Fruit fly (Drosophila melanogaster) whole organism, prepupa: ENCODE results near the gene spn-B.
A peak's percentile ranks its signal among the peaks of the same experiment; 100 is the strongest.

ENCODE experiments used
- CG10631 ChIP-seq: fragments of 200-800 bp; sonication (Bioruptor generic); optimal IDR thresholded peaks from 2 replicates; lab custom pipeline; 2016; ENCODE audit warnings: missing biosample characterization, missing genetic modification characterization
- CG10669 ChIP-seq: fragments of 200-800 bp; sonication (Bioruptor generic); optimal IDR thresholded peaks from 3 replicates; lab custom pipeline; 2018; ENCODE audit warnings: missing biosample characterization, mild to moderate bottlenecking, missing genetic modification characterization, moderate library complexity
- CG11294 ChIP-seq: fragments of 200-800 bp; sonication (Bioruptor generic); IDR thresholded peaks from 2 replicates; pipeline ENCODE4 v1.3.6; 2022; ENCODE audit warnings: missing biosample characterization, missing genetic modification characterization
- CG11762 ChIP-seq: fragments of 200-800 bp; sonication (Bioruptor generic); optimal IDR thresholded peaks from 3 replicates; lab custom pipeline; 2016; ENCODE audit warnings: missing biosample characterization, missing genetic modification characterization; ENCODE audit not compliant: insufficient read depth
- CG11902 ChIP-seq: fragments of 200-800 bp; sonication (Bioruptor generic); optimal IDR thresholded peaks from 3 replicates; lab custom pipeline; 2016; ENCODE audit warnings: missing biosample characterization, missing genetic modification characterization
- CG15336 ChIP-seq: fragments of 200-800 bp; sonication (Bioruptor generic); IDR thresholded peaks from 2 replicates; pipeline ENCODE4 v1.3.6; 2022; ENCODE audit warnings: missing biosample characterization, missing genetic modification characterization
- CG1621 ChIP-seq: fragments of 200-800 bp; sonication (Bioruptor generic); optimal IDR thresholded peaks from 3 replicates; lab custom pipeline; 2018; ENCODE audit warnings: missing biosample characterization, mild to moderate bottlenecking, missing genetic modification characterization
- CG16779 ChIP-seq: fragments of 200-800 bp; sonication (Bioruptor generic); optimal IDR thresholded peaks from 3 replicates; lab custom pipeline; 2017; ENCODE audit warnings: missing biosample characterization, mild to moderate bottlenecking, missing genetic modification characterization
- CG3032 ChIP-seq: fragments of 200-800 bp; optimal IDR thresholded peaks from 2 replicates; lab custom pipeline; 2019; ENCODE audit warnings: missing biosample characterization, mild to moderate bottlenecking, missing genetic modification characterization, moderate library complexity
- CG31627 ChIP-seq: fragments of 200-800 bp; sonication (Bioruptor generic); optimal IDR thresholded peaks from 3 replicates; lab custom pipeline; 2016; ENCODE audit warnings: missing biosample characterization, missing genetic modification characterization
- CG32006 ChIP-seq: fragments of 200-800 bp; sonication (Bioruptor generic); optimal IDR thresholded peaks from 3 replicates; lab custom pipeline; 2017; ENCODE audit warnings: missing biosample characterization, mild to moderate bottlenecking, missing genetic modification characterization
- CG4318 ChIP-seq: fragments of 200-800 bp; sonication (Bioruptor generic); optimal IDR thresholded peaks from 3 replicates; lab custom pipeline; 2017; ENCODE audit warnings: missing biosample characterization, mild to moderate bottlenecking, missing genetic modification characterization
- CG6163 ChIP-seq: fragments of 200-800 bp; sonication (Bioruptor generic); IDR thresholded peaks from 3 replicates; pipeline ENCODE4 v1.3.6; 2022; ENCODE audit warnings: missing biosample characterization, missing genetic modification characterization
- CG6792 ChIP-seq: fragments of 200-800 bp; sonication (Bioruptor generic); optimal IDR thresholded peaks from 3 replicates; lab custom pipeline; 2016; ENCODE audit warnings: missing biosample characterization, missing genetic modification characterization
- CG6808 ChIP-seq: fragments of 200-800 bp; sonication (Bioruptor generic); optimal IDR thresholded peaks from 3 replicates; lab custom pipeline; 2017; ENCODE audit warnings: missing biosample characterization, missing genetic modification characterization, mild to moderate bottlenecking, moderate library complexity, missing genetic modification reagents
- CG6854 ChIP-seq: fragments of 200-800 bp; sonication (Bioruptor generic); optimal IDR thresholded peaks from 2 replicates; lab custom pipeline; 2017; ENCODE audit warnings: missing biosample characterization, mild to moderate bottlenecking, missing genetic modification characterization
- CG7368 ChIP-seq: fragments of 200-800 bp; sonication (Bioruptor generic); optimal IDR thresholded peaks from 3 replicates; lab custom pipeline; 2016; ENCODE audit warnings: missing biosample characterization, missing genetic modification characterization
- CG8119 ChIP-seq: fragments of 200-800 bp; sonication (Bioruptor generic); IDR thresholded peaks from 3 replicates; pipeline ENCODE4 v1.3.6; 2022; ENCODE audit warnings: missing biosample characterization, missing genetic modification characterization
- CG8319 ChIP-seq: fragments of 200-800 bp; sonication (Bioruptor generic); optimal IDR thresholded peaks from 3 replicates; lab custom pipeline; 2016; ENCODE audit warnings: missing biosample characterization, missing genetic modification characterization
- CG8632 ChIP-seq: fragments of 200-800 bp; sonication (Bioruptor generic); optimal IDR thresholded peaks from 3 replicates; lab custom pipeline; 2016; ENCODE audit warnings: missing biosample characterization, missing genetic modification characterization
- CG9139 ChIP-seq: fragments of 200-800 bp; sonication (Bioruptor generic); optimal IDR thresholded peaks from 3 replicates; lab custom pipeline; 2017; ENCODE audit warnings: missing biosample characterization, mild to moderate bottlenecking, missing genetic modification characterization
- Eip75B ChIP-seq: fragments of 200-800 bp; sonication (Bioruptor generic); optimal IDR thresholded peaks from 3 replicates; lab custom pipeline; 2016; ENCODE audit warnings: missing biosample characterization, missing genetic modification characterization
- Eip93F ChIP-seq: fragments of 200-800 bp; sonication (Bioruptor generic); optimal IDR thresholded peaks from 2 replicates; lab custom pipeline; 2016; ENCODE audit warnings: missing biosample characterization, mild to moderate bottlenecking, missing genetic modification characterization
- Gug ChIP-seq: fragments of 200-800 bp; sonication (Bioruptor generic); IDR thresholded peaks from 2 replicates; pipeline ENCODE4 v1.3.6; 2022; ENCODE audit warnings: missing biosample characterization, missing genetic modification characterization
- Hr38 ChIP-seq: sonication (Bioruptor generic); optimal IDR thresholded peaks from 2 replicates; lab custom pipeline; 2016; ENCODE audit warnings: missing biosample characterization, missing genetic modification characterization
- Hr39 ChIP-seq: fragments of 200-800 bp; sonication (Bioruptor generic); optimal IDR thresholded peaks from 2 replicates; lab custom pipeline; 2016; ENCODE audit warnings: missing biosample characterization, missing genetic modification characterization
- Hr4 ChIP-seq: fragments of 200-800 bp; sonication (Bioruptor generic); optimal IDR thresholded peaks from 3 replicates; lab custom pipeline; 2016; ENCODE audit warnings: missing biosample characterization, missing genetic modification characterization
- Lpt ChIP-seq: fragments of 200-800 bp; sonication (Bioruptor generic); optimal IDR thresholded peaks from 3 replicates; lab custom pipeline; 2016; ENCODE audit warnings: missing biosample characterization, missing genetic modification characterization
- Met ChIP-seq: fragments of 200-800 bp; sonication (Bioruptor generic); optimal IDR thresholded peaks from 3 replicates; lab custom pipeline; 2016; ENCODE audit warnings: missing biosample characterization, missing genetic modification characterization
- OdsH ChIP-seq: fragments of 200-800 bp; sonication (Bioruptor generic); optimal IDR thresholded peaks from 3 replicates; lab custom pipeline; 2016; ENCODE audit warnings: missing biosample characterization, missing genetic modification characterization
- Smox ChIP-seq: fragments of 200-800 bp; sonication (Bioruptor generic); optimal IDR thresholded peaks from 3 replicates; lab custom pipeline; 2016; ENCODE audit warnings: missing biosample characterization, missing genetic modification characterization
- Sox14 ChIP-seq: fragments of 200-800 bp; sonication (Bioruptor generic); optimal IDR thresholded peaks from 3 replicates; lab custom pipeline; 2016; ENCODE audit warnings: missing biosample characterization, missing genetic modification characterization
- Sox15 ChIP-seq: fragments of 200-800 bp; sonication (Bioruptor generic); optimal IDR thresholded peaks from 3 replicates; lab custom pipeline; 2016; ENCODE audit warnings: missing biosample characterization, missing genetic modification characterization
- achi ChIP-seq: fragments of 200-800 bp; sonication (Bioruptor generic); optimal IDR thresholded peaks from 3 replicates; lab custom pipeline; 2016; ENCODE audit warnings: missing biosample characterization, missing genetic modification characterization
- acj6 ChIP-seq: fragments of 200-800 bp; sonication (Bioruptor generic); optimal IDR thresholded peaks from 3 replicates; lab custom pipeline; 2016; ENCODE audit warnings: missing biosample characterization, missing genetic modification characterization
- cyc ChIP-seq: fragments of 200-800 bp; sonication (Bioruptor generic); optimal IDR thresholded peaks from 3 replicates; lab custom pipeline; 2016; ENCODE audit warnings: missing biosample characterization, missing genetic modification characterization
- dac ChIP-seq: fragments of 200-800 bp; sonication (Bioruptor generic); optimal IDR thresholded peaks from 2 replicates; lab custom pipeline; 2017; ENCODE audit warnings: missing biosample characterization, mild to moderate bottlenecking, missing genetic modification characterization
- dsx ChIP-seq: fragments of 200-800 bp; optimal IDR thresholded peaks from 3 replicates; lab custom pipeline; 2019; ENCODE audit warnings: missing biosample characterization, mild to moderate bottlenecking, missing genetic modification characterization, moderate library complexity; ENCODE audit not compliant: poor library complexity, severe bottlenecking
- eg ChIP-seq: fragments of 200-800 bp; sonication (Bioruptor generic); IDR thresholded peaks from 3 replicates; pipeline ENCODE4 v1.3.6; 2022; ENCODE audit warnings: missing biosample characterization, missing genetic modification characterization
- fd59A ChIP-seq: fragments of 200-800 bp; sonication (Bioruptor generic); optimal IDR thresholded peaks from 2 replicates; lab custom pipeline; 2017; ENCODE audit warnings: missing biosample characterization, mild to moderate bottlenecking, missing genetic modification characterization, missing genetic modification reagents
- fd85E ChIP-seq: fragments of 200-800 bp; sonication (Bioruptor generic); optimal IDR thresholded peaks from 3 replicates; lab custom pipeline; 2016; ENCODE audit warnings: missing biosample characterization, missing genetic modification characterization
- fkh ChIP-seq: fragments of 200-800 bp; sonication (Bioruptor generic); optimal IDR thresholded peaks from 3 replicates; lab custom pipeline; 2017; ENCODE audit warnings: missing biosample characterization, mild to moderate bottlenecking, missing genetic modification characterization, moderate library complexity
- lz ChIP-seq: fragments of 200-800 bp; sonication (Bioruptor generic); optimal IDR thresholded peaks from 3 replicates; lab custom pipeline; 2016; ENCODE audit warnings: missing biosample characterization, missing genetic modification characterization
- net ChIP-seq: fragments of 200-800 bp; sonication (Bioruptor generic); optimal IDR thresholded peaks from 3 replicates; lab custom pipeline; 2016; ENCODE audit warnings: missing biosample characterization, missing genetic modification characterization
- pdm3 ChIP-seq: fragments of 200-800 bp; sonication (Bioruptor generic); optimal IDR thresholded peaks from 3 replicates; lab custom pipeline; 2016; ENCODE audit warnings: missing biosample characterization, missing genetic modification characterization
- salr ChIP-seq, 2 experiments: fragments of 200-800 bp; sonication (Bioruptor generic); optimal IDR thresholded peaks; 3 replicates each; lab custom pipeline; 2016 to 2018; ENCODE audit warnings: missing biosample characterization in 2 of 2, missing genetic modification characterization in 2 of 2, mild to moderate bottlenecking in 1 of 2
- spab ChIP-seq: fragments of 200-800 bp; sonication (Bioruptor generic); optimal IDR thresholded peaks from 2 replicates; lab custom pipeline; 2017; ENCODE audit warnings: missing biosample characterization, mild to moderate bottlenecking, missing genetic modification characterization, missing genetic modification reagents
- ss ChIP-seq, 2 experiments: fragments of 200-800 bp; sonication (Bioruptor generic); optimal IDR thresholded peaks; 2 replicates in 1 of 2; 3 replicates in 1 of 2; lab custom pipeline; 2017 to 2018; ENCODE audit warnings: mild to moderate bottlenecking in 2 of 2, missing biosample characterization in 2 of 2, missing genetic modification characterization in 2 of 2, moderate library complexity in 1 of 2
- svp ChIP-seq: fragments of 200-800 bp; sonication (Bioruptor generic); peaks from one replicate; lab custom pipeline; 2016; ENCODE audit warnings: missing biosample characterization, missing genetic modification characterization
- topi ChIP-seq: fragments of 200-800 bp; sonication (Bioruptor generic); optimal IDR thresholded peaks from 3 replicates; lab custom pipeline; 2016; ENCODE audit warnings: missing biosample characterization, missing genetic modification characterization
- vri ChIP-seq: fragments of 200-800 bp; sonication (Bioruptor generic); optimal IDR thresholded peaks from 3 replicates; lab custom pipeline; 2016; ENCODE audit warnings: missing biosample characterization, mild to moderate bottlenecking, missing genetic modification characterization

The spn-B gene

dm6 chr3R:14370199-14370933, 42.5 kb downstream of the spn-B start:
- TF ChIP-seq salr (GFP tag; optimal IDR thresholded peaks at IDR 0.05; lab: Kevin White, UChicago) (peak; percentile 93 to 95), CG11902 (peak; percentile 89), Hr4 (GFP tag; lab: Kevin White, UChicago) (peak; percentile 99), vri (GFP tag; lab: Kevin White, UChicago) (peak; percentile 93), CG10669 (GFP tag; lab: Kevin White, UChicago) (peak; percentile 96), CG6808 (peak; percentile 89), CG32006 (GFP tag; lab: Kevin White, UChicago) (peak; percentile 98), CG31627 (GFP tag; lab: Kevin White, UChicago) (peak; percentile 95), pdm3 (GFP tag; lab: Kevin White, UChicago) (peak; percentile 98), CG4318 (peak; percentile 96), Sox14 (GFP tag; lab: Kevin White, UChicago) (peak; percentile 98), dac (GFP tag; lab: Kevin White, UChicago) (peak; percentile 94), OdsH (GFP tag; lab: Kevin White, UChicago) (peak; percentile 98), Smox (GFP tag; lab: Kevin White, UChicago) (peak; percentile 94), CG6792 (GFP tag; lab: Kevin White, UChicago) (peak; percentile 95), Met (GFP tag; lab: Kevin White, UChicago) (peak; percentile 97), acj6 (GFP tag; lab: Kevin White, UChicago) (peak; percentile 98), Hr39 (GFP tag; lab: Kevin White, UChicago) (peak; percentile 96), fd59A (GFP tag; lab: Kevin White, UChicago) (peak; percentile 95), spab (GFP tag; lab: Kevin White, UChicago) (peak; percentile 94), fkh (no peak), achi (GFP tag; lab: Kevin White, UChicago) (peak; percentile 97), svp (GFP tag; lab: Kevin White, UChicago) (peak; percentile 98), Lpt (GFP tag; lab: Kevin White, UChicago) (peak; percentile 97), CG3032 (tag; lab: Kevin White, UChicago) (peak; percentile 91), CG10631 (GFP tag; lab: Kevin White, UChicago) (peak; percentile 98), Hr38 (GFP tag; lab: Kevin White, UChicago) (peak; percentile 47), CG9139 (GFP tag; lab: Kevin White, UChicago) (peak; percentile 87), dsx (peak; percentile 56), Eip75B (peak; percentile 97), net (GFP tag; lab: Kevin White, UChicago) (peak; percentile 98), CG16779 (tag; lab: Kevin White, UChicago) (peak; percentile 94), Sox15 (peak; percentile 88), CG8119 (GFP tag; lab: Robert Waterston, UW) (peak; percentile 99), cyc (peak; percentile 96), ss (GFP tag; optimal IDR thresholded peaks at IDR 0.05; lab: Kevin White, UChicago) (peak; percentile 87 to 91), Eip93F (peak; percentile 79), CG8632 (GFP tag; lab: Kevin White, UChicago) (peak; percentile 96), CG11294 (GFP tag; lab: Robert Waterston, UW) (peak; percentile 96), lz (peak; percentile 96), eg (peak; percentile 99), CG7368 (GFP tag; lab: Kevin White, UChicago) (peak; percentile 96), CG1621 (tag; lab: Kevin White, UChicago) (peak; percentile 95), CG11762 (GFP tag; lab: Kevin White, UChicago) (peak; percentile 96), CG15336 (GFP tag; lab: Robert Waterston, UW) (peak; percentile 99), Gug (peak; percentile 98), CG8319 (GFP tag; lab: Kevin White, UChicago) (peak; percentile 95), CG6163 (peak; percentile 98), topi (peak; percentile 97), CG6854 (peak; percentile 59), fd85E (GFP tag; lab: Kevin White, UChicago) (peak; percentile 85)
